Fruit fly (Drosophila melanogaster): ENCODE data around the gene CG42819.

Gene CG42819

DNA sequence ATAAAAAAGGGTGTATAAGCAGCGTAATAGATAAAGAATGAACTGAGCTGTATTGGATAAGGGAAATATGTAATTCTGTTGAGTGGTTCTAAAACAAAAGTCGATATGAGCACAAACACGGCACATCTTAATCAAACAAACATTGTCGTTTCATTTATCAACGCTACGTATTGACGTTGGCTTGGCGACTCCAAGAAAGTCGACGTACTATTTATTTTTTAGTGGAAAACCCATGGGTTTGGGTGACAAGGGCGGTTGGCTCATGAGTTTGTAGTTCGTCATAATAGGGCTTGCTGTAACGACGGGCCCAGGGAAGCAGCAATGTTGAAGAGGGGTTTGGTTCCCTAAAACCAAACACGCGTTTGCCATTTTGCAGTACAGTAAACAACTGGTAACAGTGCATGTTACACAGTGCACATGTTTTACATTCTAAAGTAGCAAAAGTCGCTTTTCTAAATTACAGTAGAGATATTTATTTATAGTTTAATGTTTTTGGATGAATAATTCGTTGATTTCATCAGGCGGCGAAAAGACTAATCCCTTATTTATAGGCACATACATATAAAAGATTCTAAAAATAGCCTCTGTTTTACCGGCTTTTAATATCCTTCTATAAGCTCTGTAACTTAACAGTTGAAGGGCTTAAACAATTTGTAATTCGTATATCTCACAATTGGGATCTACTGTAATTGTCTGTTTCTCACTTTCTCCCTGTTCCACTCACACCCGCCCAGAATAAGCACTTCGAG, 27.8 kb downstream of the CG42819 start:
- TF ChIP-seq CG8301 (tag; optimal IDR thresholded peaks at IDR 0.05): peak; percentile 59
- TF ChIP-seq Pif1A (GFP tag; optimal IDR thresholded peaks at IDR 0.05): peak; percentile 46
- no peak for TF ChIP-seq fd96Ca (GFP tag; IDR thresholded peaks at IDR 0.05)
- TF ChIP-seq D1 (tag; optimal IDR thresholded peaks at IDR 0.05): peak; percentile 7
- TF ChIP-seq Snoo (tag; optimal IDR thresholded peaks at IDR 0.05): peak; percentile 30
- TF ChIP-seq gl (tag; optimal IDR thresholded peaks at IDR 0.05): no peak
- no peak for TF ChIP-seq CG32121 (GFP tag; IDR thresholded peaks at IDR 0.05)
- TF ChIP-seq CG10348 (GFP tag; IDR thresholded peaks at IDR 0.05): no peak
- peak; percentile 64 for TF ChIP-seq CG15710 (tag; optimal IDR thresholded peaks at IDR 0.05)
- TF ChIP-seq CG12605 (GFP tag; IDR thresholded peaks at IDR 0.05): no peak
- TF ChIP-seq Ets98B (GFP tag; IDR thresholded peaks at IDR 0.05): no peak
- peak; percentile 37 for TF ChIP-seq CG34367 (tag; optimal IDR thresholded peaks at IDR 0.05)
- TF ChIP-seq CG8159 (tag; optimal IDR thresholded peaks at IDR 0.05): peak; percentile 56
- no peak for TF ChIP-seq rn (GFP tag; IDR thresholded peaks at IDR 0.05)
- TF ChIP-seq Pif1B (GFP tag; optimal IDR thresholded peaks at IDR 0.05): no peak
- peak; percentile 38 for TF ChIP-seq CG17806 (tag; optimal IDR thresholded peaks at IDR 0.05)
- no peak for TF ChIP-seq CG13204 (GFP tag; optimal IDR thresholded peaks at IDR 0.05)
- TF ChIP-seq CG14655 (GFP tag; optimal IDR thresholded peaks at IDR 0.05): peak; percentile 67
- peak; percentile 57 for TF ChIP-seq CG9948 (tag; optimal IDR thresholded peaks at IDR 0.05)
- peak; percentile 40; the same call in 1 of the 3 replicates for TF ChIP-seq CG4496 (GFP tag; IDR thresholded peaks at IDR 0.05)
- TF ChIP-seq EcR (GFP tag; optimal IDR thresholded peaks at IDR 0.05): no peak

- no peak for TF ChIP-seq CG13204 (GFP tag; optimal IDR thresholded peaks at IDR 0.05)
- TF ChIP-seq CG8301 (tag; optimal IDR thresholded peaks at IDR 0.05): no peak
- TF ChIP-seq CG34367 (tag; optimal IDR thresholded peaks at IDR 0.05): no peak
- no peak for TF ChIP-seq CG8159 (tag; optimal IDR thresholded peaks at IDR 0.05)
- no peak for TF ChIP-seq CG14655 (GFP tag; optimal IDR thresholded peaks at IDR 0.05)
- TF ChIP-seq Pif1A (GFP tag; optimal IDR thresholded peaks at IDR 0.05): no peak
- no peak for TF ChIP-seq fd96Ca (GFP tag; IDR thresholded peaks at IDR 0.05)
- no peak for TF ChIP-seq CG12605 (GFP tag; IDR thresholded peaks at IDR 0.05)
- TF ChIP-seq CG17806 (tag; optimal IDR thresholded peaks at IDR 0.05): no peak
- no peak for TF ChIP-seq EcR (GFP tag; optimal IDR thresholded peaks at IDR 0.05)
- no peak for TF ChIP-seq CG15710 (tag; optimal IDR thresholded peaks at IDR 0.05)
- TF ChIP-seq CG10348 (GFP tag; IDR thresholded peaks at IDR 0.05): no peak
- TF ChIP-seq rn (GFP tag; IDR thresholded peaks at IDR 0.05): no peak
- TF ChIP-seq Ets98B (GFP tag; IDR thresholded peaks at IDR 0.05): no peak
- TF ChIP-seq Snoo (tag; optimal IDR thresholded peaks at IDR 0.05): no peak
Observed at dm6 chr2L:8355419-8355818, 33.7 kb downstream of the CG42819 start.

dm6 chr2L:8351864-8352263, 37.3 kb downstream of the CG42819 start, which contains the start of gene Mur29B:
TSS of gene Mur29B (plus strand) at chr2L:8352187.
- TF ChIP-seq CG8159 (tag; optimal IDR thresholded peaks at IDR 0.05): no peak
- no peak for TF ChIP-seq CG12605 (GFP tag; IDR thresholded peaks at IDR 0.05)
- no peak for TF ChIP-seq EcR (GFP tag; optimal IDR thresholded peaks at IDR 0.05)
- no peak for TF ChIP-seq CG32121 (GFP tag; IDR thresholded peaks at IDR 0.05)
- no peak for TF ChIP-seq D1 (tag; optimal IDR thresholded peaks at IDR 0.05)
- TF ChIP-seq Pif1A (GFP tag; optimal IDR thresholded peaks at IDR 0.05): no peak
- no peak for TF ChIP-seq CG9948 (tag; optimal IDR thresholded peaks at IDR 0.05)
- no peak for TF ChIP-seq gl (tag; optimal IDR thresholded peaks at IDR 0.05)
- TF ChIP-seq Snoo (tag; optimal IDR thresholded peaks at IDR 0.05): no peak
- no peak for TF ChIP-seq Ets98B (GFP tag; IDR thresholded peaks at IDR 0.05)
- TF ChIP-seq rn (GFP tag; IDR thresholded peaks at IDR 0.05): no peak

DNA sequence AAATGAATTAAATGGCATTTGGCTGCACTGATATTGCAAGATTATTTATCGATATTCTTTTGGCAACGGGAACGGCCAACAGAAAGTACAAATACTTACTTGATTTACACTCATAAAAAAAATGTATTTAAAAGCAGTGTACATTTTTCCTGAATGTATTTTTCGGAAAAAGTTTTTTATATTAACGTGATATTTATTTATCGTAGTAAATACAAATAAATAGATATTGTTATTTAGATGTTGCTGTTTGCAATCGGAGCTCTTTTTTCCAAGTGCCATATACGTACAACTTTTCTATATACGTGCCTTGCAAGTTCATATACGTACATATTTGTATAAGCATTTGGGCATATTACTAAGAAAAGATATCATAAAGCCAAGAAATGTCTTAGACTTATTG, 37.8 kb downstream of the CG42819 start:
- TF ChIP-seq EcR (GFP tag; optimal IDR thresholded peaks at IDR 0.05): no peak
- TF ChIP-seq gl (tag; optimal IDR thresholded peaks at IDR 0.05): no peak

DNA sequence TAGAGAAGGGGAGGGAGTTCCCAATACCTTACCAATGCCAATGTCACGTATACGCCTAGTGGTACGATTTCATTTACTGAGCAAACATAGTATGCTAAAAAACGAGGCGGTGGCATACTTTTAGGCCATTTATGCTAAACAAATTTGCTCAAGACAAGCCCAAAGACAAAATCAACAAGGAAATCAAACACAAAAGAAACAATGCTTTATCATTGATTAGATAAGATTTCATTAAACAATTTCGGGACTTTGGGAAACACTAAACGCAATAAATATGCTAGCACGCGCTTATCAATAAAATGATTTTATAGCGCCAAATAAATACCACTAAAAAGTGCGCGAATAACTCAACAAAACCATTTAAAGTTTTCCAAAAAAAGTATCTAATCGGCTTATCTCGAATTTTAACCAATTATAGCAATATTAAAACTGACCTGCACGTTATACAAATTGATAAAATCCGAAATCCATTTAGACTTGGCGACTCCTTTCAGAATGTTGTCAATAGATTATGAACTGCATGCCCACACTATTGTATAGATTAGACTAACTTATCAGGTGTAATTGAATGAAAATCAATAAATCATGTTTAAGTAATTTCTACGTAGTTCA, 38.5 kb downstream of the CG42819 start:
- TF ChIP-seq CG10348 (GFP tag; IDR thresholded peaks at IDR 0.05) (no peak), gl (tag; optimal IDR thresholded peaks at IDR 0.05) (no peak), CG8301 (tag; optimal IDR thresholded peaks at IDR 0.05) (no peak), D1 (tag; optimal IDR thresholded peaks at IDR 0.05) (no peak), CG32121 (GFP tag; IDR thresholded peaks at IDR 0.05) (no peak), fd96Ca (GFP tag; IDR thresholded peaks at IDR 0.05) (no peak), CG14655 (GFP tag; optimal IDR thresholded peaks at IDR 0.05) (no peak)

dm6 chr2L:8346260-8346659, 42.9 kb downstream of the CG42819 start, which contains the start of gene CG7778:
TSS of gene CG7778 (plus strand) at chr2L:8346620.
- TF ChIP-seq CG9948 (tag; optimal IDR thresholded peaks at IDR 0.05): no peak
- no peak for TF ChIP-seq CG4496 (GFP tag; IDR thresholded peaks at IDR 0.05)
- no peak for TF ChIP-seq CG8301 (tag; optimal IDR thresholded peaks at IDR 0.05)
- TF ChIP-seq CG10348 (GFP tag; IDR thresholded peaks at IDR 0.05): no peak
- TF ChIP-seq CG8159 (tag; optimal IDR thresholded peaks at IDR 0.05): no peak
- TF ChIP-seq Ets98B (GFP tag; IDR thresholded peaks at IDR 0.05): no peak
- no peak for TF ChIP-seq CG32121 (GFP tag; IDR thresholded peaks at IDR 0.05)
- no peak for TF ChIP-seq rn (GFP tag; IDR thresholded peaks at IDR 0.05)
- no peak for TF ChIP-seq CG34367 (tag; optimal IDR thresholded peaks at IDR 0.05)
- no peak for TF ChIP-seq EcR (GFP tag; optimal IDR thresholded peaks at IDR 0.05)
- no peak for TF ChIP-seq D1 (tag; optimal IDR thresholded peaks at IDR 0.05)
- no peak for TF ChIP-seq CG15710 (tag; optimal IDR thresholded peaks at IDR 0.05)
- no peak for TF ChIP-seq CG14655 (GFP tag; optimal IDR thresholded peaks at IDR 0.05)
- no peak for TF ChIP-seq CG12605 (GFP tag; IDR thresholded peaks at IDR 0.05)
- no peak for TF ChIP-seq Pif1A (GFP tag; optimal IDR thresholded peaks at IDR 0.05)
- no peak for TF ChIP-seq fd96Ca (GFP tag; IDR thresholded peaks at IDR 0.05)
- TF ChIP-seq Pif1B (GFP tag; optimal IDR thresholded peaks at IDR 0.05): no peak
